Fruit fly (Drosophila melanogaster) Kc167 (cell line): Measurements from ENCODE around the gene ph-p.

Experiments
- Myc ChIP-seq: fragments of >200 bp; optimal IDR thresholded peaks from 2 replicates; lab custom pipeline; 2017; ENCODE audit warnings: missing external identifiers
- psq ChIP-seq: fragments of >200 bp; optimal IDR thresholded peaks from 2 replicates; lab custom pipeline; 2017; ENCODE audit warnings: missing external identifiers
- ttk ChIP-seq: sonication (Bioruptor generic); optimal IDR thresholded peaks from 2 replicates; lab custom pipeline; 2017; ENCODE audit warnings: missing external identifiers

DNA sequence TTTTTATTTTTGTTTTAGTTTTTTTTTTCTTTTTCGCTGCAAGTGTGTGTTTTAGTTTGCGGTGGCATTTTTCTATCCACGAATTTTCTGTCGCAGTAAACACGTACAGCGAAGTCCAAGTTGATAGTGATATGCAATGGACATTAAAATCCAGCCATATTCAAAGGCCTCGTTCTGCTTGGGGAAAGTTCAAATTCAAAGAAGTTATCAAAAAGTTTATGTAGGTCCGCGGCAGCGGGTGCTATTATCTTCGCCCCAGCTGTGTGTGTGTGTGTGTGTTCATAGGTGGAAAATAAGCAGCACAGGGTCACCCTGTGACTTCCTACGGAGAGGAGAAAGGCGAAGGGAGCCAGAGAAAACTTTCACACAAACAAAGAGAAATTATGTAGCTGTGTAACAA, 50.7 kb downstream of the ph-p start:
- TF ChIP-seq ttk (lab: Kevin White, UChicago) = no peak
- TF ChIP-seq psq (lab: Kevin White, UChicago) = no peak
- no peak for TF ChIP-seq Myc (lab: Kevin White, UChicago)
